Fruit fly (Drosophila melanogaster) whole organism, embryonic: ENCODE results near the gene CG12289.

Experiments
- B-H1 ChIP-seq: fragments of 200-800 bp; sonication (Bioruptor generic); IDR thresholded peaks from 3 replicates; pipeline ENCODE4 v1.3.6; 2022; ENCODE audit warnings: missing biosample characterization, missing genetic modification characterization
- Bgb ChIP-seq: fragments of 200-800 bp; sonication (Bioruptor generic); IDR thresholded peaks from 2 replicates; pipeline ENCODE4 v1.3.6; 2022; ENCODE audit warnings: missing biosample characterization, missing genetic modification characterization; ENCODE audit not compliant: partially characterized antibody
- CG12155 ChIP-seq: fragments of 200-800 bp; sonication (Bioruptor generic); optimal IDR thresholded peaks from 3 replicates; lab custom pipeline; 2016; ENCODE audit warnings: missing biosample characterization, missing genetic modification characterization
- CG12236 ChIP-seq: fragments of 200-800 bp; sonication (Bioruptor generic); optimal IDR thresholded peaks from 2 replicates; lab custom pipeline; 2016; ENCODE audit warnings: missing biosample characterization, missing genetic modification characterization
- CG12659 ChIP-seq: fragments of 200-800 bp; sonication (Bioruptor generic); optimal IDR thresholded peaks from 3 replicates; lab custom pipeline; 2017; ENCODE audit warnings: mild to moderate bottlenecking, missing biosample characterization, missing genetic modification reagents, missing genetic modification characterization
- CG12744 ChIP-seq: fragments of 200-800 bp; sonication (Bioruptor generic); optimal IDR thresholded peaks from 2 replicates; lab custom pipeline; 2016; ENCODE audit warnings: missing biosample characterization, missing genetic modification characterization
- CG14014 ChIP-seq: fragments of 200-800 bp; sonication (Bioruptor generic); IDR thresholded peaks from 2 replicates; pipeline ENCODE4 v1.3.6; 2022; ENCODE audit warnings: missing biosample characterization, missing genetic modification characterization
- CG15696 ChIP-seq: fragments of 200-800 bp; sonication (Bioruptor generic); optimal IDR thresholded peaks from 2 replicates; lab custom pipeline; 2019; ENCODE audit warnings: missing biosample characterization, mild to moderate bottlenecking, missing genetic modification characterization, moderate library complexity
- CG16779 ChIP-seq: fragments of 200-800 bp; sonication (Bioruptor generic); IDR thresholded peaks from 2 replicates; pipeline ENCODE4 v1.3.6; 2022; ENCODE audit warnings: missing biosample characterization, missing genetic modification characterization
- CG16815 ChIP-seq: fragments of 200-800 bp; sonication (Bioruptor generic); optimal IDR thresholded peaks from 3 replicates; lab custom pipeline; 2017; ENCODE audit warnings: missing biosample characterization, mild to moderate bottlenecking, missing genetic modification characterization
- CG2889 ChIP-seq: fragments of 200-800 bp; sonication (Bioruptor generic); IDR thresholded peaks from 3 replicates; pipeline ENCODE4 v1.3.6; 2022; ENCODE audit warnings: missing biosample characterization, missing genetic modification characterization
- CG3065 ChIP-seq: fragments of 200-800 bp; sonication (Bioruptor generic); optimal IDR thresholded peaks from 2 replicates; lab custom pipeline; 2016; ENCODE audit warnings: missing biosample characterization, missing genetic modification characterization
- CG31365 ChIP-seq: fragments of 200-800 bp; sonication (Bioruptor generic); optimal IDR thresholded peaks from 2 replicates; lab custom pipeline; 2018; ENCODE audit warnings: missing biosample characterization, mild to moderate bottlenecking, missing genetic modification characterization
- CG3163 ChIP-seq: fragments of 200-800 bp; sonication (Bioruptor generic); optimal IDR thresholded peaks from 3 replicates; lab custom pipeline; 2016; ENCODE audit warnings: missing biosample characterization, missing genetic modification characterization
- CG33213 ChIP-seq: fragments of 200-800 bp; sonication (Bioruptor generic); optimal IDR thresholded peaks from 3 replicates; lab custom pipeline; 2016; ENCODE audit warnings: missing biosample characterization, missing genetic modification characterization
- CG42726 ChIP-seq: fragments of 200-800 bp; sonication (Bioruptor generic); IDR thresholded peaks from 2 replicates; pipeline ENCODE4 v1.3.6; 2022; ENCODE audit warnings: missing biosample characterization, missing genetic modification characterization; ENCODE audit not compliant: partially characterized antibody
- CG4404 ChIP-seq: fragments of 200-800 bp; sonication (Bioruptor generic); IDR thresholded peaks from 2 replicates; pipeline ENCODE4 v1.3.6; 2022; ENCODE audit warnings: missing biosample characterization, missing genetic modification characterization
- CG4820 ChIP-seq: fragments of 200-800 bp; sonication (Bioruptor generic); optimal IDR thresholded peaks from 3 replicates; lab custom pipeline; 2016; ENCODE audit warnings: missing biosample characterization, missing genetic modification characterization
- CG6175 ChIP-seq: fragments of 200-800 bp; sonication (Bioruptor generic); IDR thresholded peaks from 3 replicates; pipeline ENCODE4 v1.3.6; 2022; ENCODE audit warnings: missing biosample characterization, missing genetic modification characterization
- CG7357 ChIP-seq: fragments of 200-800 bp; sonication (Bioruptor generic); IDR thresholded peaks from 3 replicates; pipeline ENCODE4 v1.3.6; 2022; ENCODE audit warnings: missing biosample characterization, missing genetic modification characterization
- CG8290 ChIP-seq, 3 experiments: fragments of 200-800 bp; sonication (Bioruptor generic); optimal IDR thresholded peaks; 2 replicates each; lab custom pipeline; 2016 to 2019; ENCODE audit warnings: missing biosample characterization in 3 of 3, missing genetic modification characterization in 3 of 3, mild to moderate bottlenecking in 2 of 3, moderate library complexity in 1 of 3
- CG8924 ChIP-seq: fragments of 200-800 bp; optimal IDR thresholded peaks from 3 replicates; lab custom pipeline; 2019; ENCODE audit warnings: missing biosample characterization, mild to moderate bottlenecking, missing genetic modification characterization, moderate library complexity
- Camta ChIP-seq: fragments of 200-800 bp; sonication (Bioruptor generic); optimal IDR thresholded peaks from 2 replicates; lab custom pipeline; 2016; ENCODE audit warnings: missing biosample characterization, missing genetic modification characterization
- Chrac-16 ChIP-seq: fragments of 200-800 bp; sonication (Bioruptor generic); optimal IDR thresholded peaks from 3 replicates; lab custom pipeline; 2016; ENCODE audit warnings: missing biosample characterization, missing genetic modification characterization
- Dad ChIP-seq: fragments of 200-800 bp; sonication (Bioruptor generic); optimal IDR thresholded peaks from 3 replicates; lab custom pipeline; 2016; ENCODE audit warnings: missing biosample characterization, missing genetic modification characterization
- Doc2 ChIP-seq: fragments of 200-800 bp; sonication (Bioruptor generic); IDR thresholded peaks from 2 replicates; pipeline ENCODE4 v1.3.6; 2022; ENCODE audit warnings: missing biosample characterization, missing genetic modification characterization
- Ets65A ChIP-seq: fragments of 200-800 bp; sonication (Bioruptor generic); peaks from one replicate; lab custom pipeline; 2016; ENCODE audit warnings: missing biosample characterization, missing genetic modification characterization
- Ets97D ChIP-seq: fragments of 200-800 bp; sonication (Bioruptor generic); optimal IDR thresholded peaks from 3 replicates; lab custom pipeline; 2016; ENCODE audit warnings: missing biosample characterization, missing genetic modification characterization
- Gug ChIP-seq: fragments of 200-800 bp; sonication (Bioruptor generic); IDR thresholded peaks from 4 replicates; pipeline ENCODE4 v1.3.6; 2022; ENCODE audit warnings: missing biosample characterization, missing genetic modification characterization
- Hr51 ChIP-seq, 2 experiments: fragments of 200-800 bp; sonication (Bioruptor generic); optimal IDR thresholded peaks; 2 replicates in 1 of 2; 3 replicates in 1 of 2; lab custom pipeline; 2016 to 2018; ENCODE audit warnings: missing biosample characterization in 2 of 2, missing genetic modification characterization in 2 of 2, mild to moderate bottlenecking in 1 of 2, moderate library complexity in 1 of 2
- Jarid2 ChIP-seq: fragments of 200-800 bp; sonication (Bioruptor generic); optimal IDR thresholded peaks from 3 replicates; lab custom pipeline; 2017; ENCODE audit warnings: mild to moderate bottlenecking, missing biosample characterization, missing genetic modification reagents, missing genetic modification characterization
- Lpt ChIP-seq: fragments of >200 bp; optimal IDR thresholded peaks from 2 replicates; lab custom pipeline; 2018; ENCODE audit warnings: missing biosample characterization, missing genetic modification characterization
- Max ChIP-seq: fragments of 200-800 bp; sonication (Bioruptor generic); optimal IDR thresholded peaks from 2 replicates; lab custom pipeline; 2016; ENCODE audit warnings: missing biosample characterization, mild to moderate bottlenecking, missing genetic modification characterization
- Mrtf ChIP-seq: fragments of 200-800 bp; sonication (Bioruptor generic); IDR thresholded peaks from 3 replicates; pipeline ENCODE4 v1.3.6; 2022; ENCODE audit warnings: missing biosample characterization, missing genetic modification characterization
- Myb ChIP-seq: fragments of 200-800 bp; sonication (Bioruptor generic); optimal IDR thresholded peaks from 2 replicates; lab custom pipeline; 2016; ENCODE audit warnings: missing biosample characterization, missing genetic modification characterization
- Ravus ChIP-seq: fragments of 200-800 bp; sonication (Bioruptor generic); IDR thresholded peaks from 2 replicates; pipeline ENCODE4 v1.3.6; 2022; ENCODE audit warnings: missing biosample characterization, missing genetic modification characterization
- Sox100B ChIP-seq: fragments of 200-800 bp; sonication (Bioruptor generic); optimal IDR thresholded peaks from 3 replicates; lab custom pipeline; 2018; ENCODE audit warnings: missing biosample characterization, mild to moderate bottlenecking, missing genetic modification characterization
- Sox102F ChIP-seq: fragments of 200-800 bp; sonication (Bioruptor generic); optimal IDR thresholded peaks from 2 replicates; lab custom pipeline; 2018; ENCODE audit warnings: missing biosample characterization, mild to moderate bottlenecking, missing genetic modification characterization, moderate library complexity
- Stat92E ChIP-seq, 3 experiments: fragments of >200 bp in 2 of 3; fragments of 200-800 bp in 1 of 3; sonication (Bioruptor generic) in 1 of 3; optimal IDR thresholded peaks; 2 replicates each; lab custom pipeline; 2017 to 2019; ENCODE audit warnings: missing biosample characterization in 3 of 3, missing genetic modification characterization in 3 of 3, mild to moderate bottlenecking in 1 of 3, moderate library complexity in 1 of 3
- ab ChIP-seq: fragments of 200-800 bp; sonication (Bioruptor generic); optimal IDR thresholded peaks from 2 replicates; lab custom pipeline; 2016; ENCODE audit warnings: missing biosample characterization, missing genetic modification characterization
- ac ChIP-seq: fragments of 200-800 bp; sonication (Bioruptor generic); optimal IDR thresholded peaks from 3 replicates; lab custom pipeline; 2017; ENCODE audit warnings: missing biosample characterization, mild to moderate bottlenecking, missing genetic modification characterization
- mam ChIP-seq: fragments of 200-800 bp; sonication (Bioruptor generic); optimal IDR thresholded peaks from 3 replicates; lab custom pipeline; 2016; ENCODE audit warnings: missing biosample characterization, missing genetic modification characterization
- mld ChIP-seq: fragments of 200-800 bp; sonication (Bioruptor generic); IDR thresholded peaks from 3 replicates; pipeline ENCODE4 v1.3.6; 2022; ENCODE audit warnings: missing biosample characterization, missing genetic modification characterization; ENCODE audit not compliant: partially characterized antibody
- nom ChIP-seq: fragments of 200-800 bp; sonication (Bioruptor generic); optimal IDR thresholded peaks from 2 replicates; lab custom pipeline; 2017; ENCODE audit warnings: missing biosample characterization, missing genetic modification characterization, mild to moderate bottlenecking, moderate library complexity, missing genetic modification reagents
- schlank ChIP-seq: fragments of 200-800 bp; sonication (Bioruptor generic); optimal IDR thresholded peaks from 2 replicates; lab custom pipeline; 2018; ENCODE audit warnings: missing biosample characterization, mild to moderate bottlenecking, missing genetic modification characterization
- tll ChIP-seq, 2 experiments: fragments of 200-800 bp in 1 of 2; fragments of >200 bp in 1 of 2; sonication (Bioruptor generic) in 1 of 2; optimal IDR thresholded peaks; 2 replicates each; lab custom pipeline; 2017 to 2019; ENCODE audit warnings: missing biosample characterization in 2 of 2, missing genetic modification characterization in 2 of 2, mild to moderate bottlenecking in 1 of 2, moderate library complexity in 1 of 2
- vfl ChIP-seq: fragments of 200-800 bp; sonication (Bioruptor generic); optimal IDR thresholded peaks from 2 replicates; lab custom pipeline; 2016; ENCODE audit warnings: missing biosample characterization, missing genetic modification characterization
- wor ChIP-seq: fragments of 200-800 bp; sonication (Bioruptor generic); IDR thresholded peaks from 2 replicates; pipeline ENCODE4 v1.3.6; 2022; ENCODE audit warnings: missing biosample characterization, missing genetic modification characterization
- zf30C ChIP-seq: fragments of 200-800 bp; sonication (Bioruptor generic); optimal IDR thresholded peaks from 3 replicates; lab custom pipeline; 2018; ENCODE audit warnings: missing biosample characterization, mild to moderate bottlenecking, missing genetic modification characterization

CG12289 gene

dm6 chr3L:11408282-11409047, 49.8 kb downstream of the CG12289 start (continued):
- TF ChIP-seq Ets97D (GFP tag; lab: Kevin White, UChicago) (no peak), Stat92E (GFP tag; optimal IDR thresholded peaks at IDR 0.05; lab: Kevin White, UChicago) (no peak), CG15696 (tag; lab: Kevin White, UChicago) (no peak), mam (GFP tag; lab: Kevin White, UChicago) (peak; percentile 43), CG16815 (no peak), Mrtf (GFP tag; lab: Robert Waterston, UW) (no peak), CG4404 (GFP tag; lab: Robert Waterston, UW) (no peak), CG33213 (GFP tag; lab: Kevin White, UChicago) (no peak), Lpt (no peak), Doc2 (GFP tag; lab: Robert Waterston, UW) (no peak), Jarid2 (GFP tag; lab: Kevin White, UChicago) (no peak), CG3065 (GFP tag; lab: Kevin White, UChicago) (no peak), B-H1 (GFP tag; lab: Robert Waterston, UW) (no peak), Max (GFP tag; lab: Kevin White, UChicago) (no peak), Bgb (GFP tag; lab: Robert Waterston, UW) (no peak), CG42726 (GFP tag; lab: Robert Waterston, UW) (no peak), Dad (GFP tag; lab: Kevin White, UChicago) (no peak), CG7357 (no peak), nom (GFP tag; lab: Kevin White, UChicago) (no peak), Chrac-16 (GFP tag; lab: Kevin White, UChicago) (peak; percentile 8), CG4820 (peak; percentile 42), Ets65A (GFP tag; lab: Kevin White, UChicago) (no peak), CG16779 (no peak), ac (GFP tag; lab: Kevin White, UChicago) (no peak), CG12155 (GFP tag; lab: Kevin White, UChicago) (peak; percentile 10), CG2889 (GFP tag; lab: Robert Waterston, UW) (no peak), CG12659 (no peak), CG8924 (tag; lab: Kevin White, UChicago) (peak; percentile 27), wor (GFP tag; lab: Robert Waterston, UW) (no peak), Myb (no peak), mld (no peak), Camta (GFP tag; lab: Kevin White, UChicago) (peak; percentile 33), CG12744 (GFP tag; lab: Kevin White, UChicago) (no peak), CG31365 (tag; lab: Kevin White, UChicago) (no peak), ab (GFP tag; lab: Kevin White, UChicago) (no peak), Sox102F (GFP tag; lab: Kevin White, UChicago) (peak; percentile 38), Gug (GFP tag; lab: Robert Waterston, UW) (no peak), tll (GFP tag; optimal IDR thresholded peaks at IDR 0.05; lab: Kevin White, UChicago) (no peak), Sox100B (peak; percentile 56), CG6175 (GFP tag; lab: Robert Waterston, UW) (no peak), CG12236 (GFP tag; lab: Kevin White, UChicago) (no peak), Ravus (GFP tag; lab: Robert Waterston, UW) (no peak), schlank (tag; lab: Kevin White, UChicago) (no peak), vfl (GFP tag; lab: Kevin White, UChicago) (no peak), CG14014 (0 out of 2 replicates have a peak, but pooled peaks have one; percentile 28), CG3163 (no peak), CG8290 (GFP tag; optimal IDR thresholded peaks at IDR 0.05; lab: Kevin White, UChicago) (no peak), CG8290 (tag; optimal IDR thresholded peaks at IDR 0.05; lab: Kevin White, UChicago) (peak in 1 of 2 experiments; percentile 57), Hr51 (GFP tag; optimal IDR thresholded peaks at IDR 0.05; lab: Kevin White, UChicago) (peak in 1 of 2 experiments; percentile 48), zf30C (GFP tag; lab: Kevin White, UChicago) (peak; percentile 18)
